Worm (Caenorhabditis elegans) whole organism, L1 larva: Measurements from ENCODE around the gene T07H8.11.

Experiments
- C04F5.9 ChIP-seq: sonication (generic microtip); optimal IDR thresholded peaks from 2 replicates; lab custom pipeline; 2016; ENCODE audit warnings: missing genetic modification characterization, missing compliant biosample characterization
- F16B12.6 ChIP-seq: fragments of 150-350 bp; optimal IDR thresholded peaks from 2 replicates; lab custom pipeline; 2014; ENCODE audit warnings: missing biosample characterization, missing genetic modification characterization
- Y116A8C.19 ChIP-seq: sonication (generic microtip); optimal IDR thresholded peaks from 2 replicates; lab custom pipeline; 2016; ENCODE audit warnings: missing compliant biosample characterization, missing genetic modification characterization, borderline replicate concordance
- aly-2 ChIP-seq: fragments of 150-350 bp; optimal IDR thresholded peaks from 2 replicates; lab custom pipeline; 2014; ENCODE audit warnings: missing biosample characterization, missing genetic modification characterization
- ama-1 ChIP-seq: fragments of 150-350 bp; optimal IDR thresholded peaks from 2 replicates; lab custom pipeline; 2014
- blmp-1 ChIP-seq: fragments of 150-350 bp; optimal IDR thresholded peaks from 2 replicates; lab custom pipeline; 2014; ENCODE audit warnings: missing biosample characterization, missing genetic modification characterization
- ceh-63 ChIP-seq: fragments of 200-800 bp; sonication (Bioruptor generic); optimal IDR thresholded peaks from 2 replicates; lab custom pipeline; 2018; ENCODE audit warnings: mild to moderate bottlenecking, missing genetic modification characterization, missing compliant biosample characterization
- ceh-82 ChIP-seq, 3 experiments: fragments of 150-350 bp in 1 of 3; sonication (generic microtip) in 2 of 3; optimal IDR thresholded peaks; 2 replicates each; lab custom pipeline; 2014 to 2017; ENCODE audit warnings: missing biosample characterization in 3 of 3, missing genetic modification characterization in 3 of 3
- ceh-88 ChIP-seq: fragments of 200-800 bp; sonication (Bioruptor generic); IDR thresholded peaks from 2 replicates; pipeline ENCODE4 v1.3.6; 2022; ENCODE audit warnings: missing genetic modification characterization, missing compliant biosample characterization
- efl-1 ChIP-seq, 4 experiments: fragments of 150-350 bp; optimal IDR thresholded peaks in 3 of 4; peaks in 1 of 4; 1 replicate in 1 of 4; 2 replicates in 3 of 4; lab custom pipeline; 2014; ENCODE audit warnings: missing biosample characterization in 2 of 4, missing genetic modification characterization in 2 of 4, missing genetic modification reagents in 2 of 4
- efl-3 ChIP-seq: fragments of 200-800 bp; sonication (Bioruptor generic); optimal IDR thresholded peaks from 2 replicates; lab custom pipeline; 2018; ENCODE audit warnings: mild to moderate bottlenecking, missing genetic modification characterization, missing compliant biosample characterization
- egl-13 ChIP-seq: sonication (generic microtip); optimal IDR thresholded peaks from 2 replicates; lab custom pipeline; 2016; ENCODE audit warnings: missing genotype, missing genetic modification reagents, missing genetic modification characterization, missing compliant biosample characterization
- egl-27 ChIP-seq, 2 experiments: fragments of 150-350 bp in 1 of 2; sonication (generic microtip); optimal IDR thresholded peaks; 3 replicates each; lab custom pipeline; 2017 to 2018; ENCODE audit warnings: missing biosample characterization in 2 of 2, missing genetic modification characterization in 2 of 2, missing genetic modification reagents in 2 of 2
- elt-3 ChIP-seq, 6 experiments: fragments of 150-350 bp in 1 of 6; sonication (generic microtip); optimal IDR thresholded peaks; 2 replicates each; lab custom pipeline; 2017 to 2018; ENCODE audit warnings: missing biosample characterization in 6 of 6, missing genetic modification characterization in 6 of 6, inconsistent platforms in 1 of 6
- fkh-4 ChIP-seq: sonication (generic microtip); optimal IDR thresholded peaks from 2 replicates; lab custom pipeline; 2016; ENCODE audit warnings: missing compliant biosample characterization, missing genetic modification characterization, borderline replicate concordance
- fkh-8 ChIP-seq: sonication (generic microtip); optimal IDR thresholded peaks from 2 replicates; lab custom pipeline; 2016; ENCODE audit warnings: mild to moderate bottlenecking, missing genetic modification characterization, missing compliant biosample characterization
- fos-1 ChIP-seq: fragments of 150-350 bp; optimal IDR thresholded peaks from 2 replicates; lab custom pipeline; 2014; ENCODE audit warnings: missing biosample characterization, missing genetic modification characterization
- grh-1 ChIP-seq: fragments of 200-800 bp; sonication (Bioruptor generic); IDR thresholded peaks from 2 replicates; pipeline ENCODE4 v1.3.6; 2022; ENCODE audit warnings: missing genetic modification reagents, missing genetic modification characterization, missing compliant biosample characterization
- hlh-4 ChIP-seq: sonication (generic microtip); optimal IDR thresholded peaks from 2 replicates; lab custom pipeline; 2016; ENCODE audit warnings: mild to moderate bottlenecking, missing genetic modification characterization, missing compliant biosample characterization
- hpl-2 ChIP-seq: fragments of 150-350 bp; optimal IDR thresholded peaks from 2 replicates; lab custom pipeline; 2014; ENCODE audit warnings: missing biosample characterization, missing genetic modification reagents, missing genetic modification characterization
- irx-1 ChIP-seq: sonication (generic microtip); optimal IDR thresholded peaks from 2 replicates; lab custom pipeline; 2016; ENCODE audit warnings: missing genetic modification characterization, missing compliant biosample characterization
- isw-1 ChIP-seq: fragments of 200-800 bp; sonication (Bioruptor generic); IDR thresholded peaks from 2 replicates; pipeline ENCODE4 v1.3.6; 2022; ENCODE audit warnings: missing genetic modification characterization, missing compliant biosample characterization
- jun-1 ChIP-seq: fragments of 150-350 bp; optimal IDR thresholded peaks from 2 replicates; lab custom pipeline; 2014; ENCODE audit warnings: missing biosample characterization, missing genetic modification reagents, missing genetic modification characterization
- lin-14 ChIP-seq: fragments of 200-800 bp; sonication (Bioruptor generic); optimal IDR thresholded peaks from 2 replicates; lab custom pipeline; 2018; ENCODE audit warnings: mild to moderate bottlenecking, missing genetic modification characterization, moderate library complexity, missing compliant biosample characterization
- lin-35 ChIP-seq, 2 experiments: fragments of 150-350 bp; optimal IDR thresholded peaks; 2 replicates each; lab custom pipeline; 2014; ENCODE audit warnings: missing biosample characterization in 2 of 2, missing genetic modification characterization in 2 of 2, missing genetic modification reagents in 2 of 2
- lin-39 ChIP-seq: fragments of 150-350 bp; optimal IDR thresholded peaks from 2 replicates; lab custom pipeline; 2014; ENCODE audit warnings: missing biosample characterization, missing genetic modification reagents, missing genetic modification characterization
- lsy-2 ChIP-seq, 2 experiments: fragments of 150-350 bp; optimal IDR thresholded peaks; 2 replicates each; lab custom pipeline; 2014; ENCODE audit warnings: missing biosample characterization in 2 of 2, missing genetic modification characterization in 2 of 2
- mef-2 ChIP-seq: fragments of 150-350 bp; optimal IDR thresholded peaks from 2 replicates; lab custom pipeline; 2014; ENCODE audit warnings: missing biosample characterization, missing genetic modification characterization
- mep-1 ChIP-seq: fragments of 150-350 bp; optimal IDR thresholded peaks from 2 replicates; lab custom pipeline; 2014; ENCODE audit warnings: missing biosample characterization, missing genetic modification characterization
- nhr-11 ChIP-seq: fragments of 150-350 bp; optimal IDR thresholded peaks from 2 replicates; lab custom pipeline; 2014; ENCODE audit warnings: missing biosample characterization, missing genetic modification characterization
- nhr-12 ChIP-seq: sonication (generic microtip); optimal IDR thresholded peaks from 2 replicates; lab custom pipeline; 2017; ENCODE audit warnings: missing biosample characterization, missing genetic modification characterization
- nhr-19 ChIP-seq: fragments of 200-800 bp; sonication (Bioruptor generic); conservative IDR thresholded peaks from 2 replicates; pipeline ENCODE4 v1.3.6; 2022; ENCODE audit warnings: missing genetic modification characterization, missing compliant biosample characterization
- nhr-20 ChIP-seq: sonication (generic microtip); optimal IDR thresholded peaks from 2 replicates; lab custom pipeline; 2016; ENCODE audit warnings: mild to moderate bottlenecking, missing genetic modification characterization, missing compliant biosample characterization
- nhr-237 ChIP-seq: fragments of 150-350 bp; optimal IDR thresholded peaks from 2 replicates; lab custom pipeline; 2014; ENCODE audit warnings: missing biosample characterization, missing genetic modification characterization
- nhr-28 ChIP-seq: fragments of 150-350 bp; optimal IDR thresholded peaks from 2 replicates; lab custom pipeline; 2014; ENCODE audit warnings: missing biosample characterization, missing genetic modification characterization
- nhr-47 ChIP-seq: sonication (generic microtip); optimal IDR thresholded peaks from 2 replicates; lab custom pipeline; 2016; ENCODE audit warnings: mild to moderate bottlenecking, missing genetic modification characterization, moderate library complexity, missing compliant biosample characterization
- nhr-71 ChIP-seq: sonication (generic microtip); optimal IDR thresholded peaks from 2 replicates; lab custom pipeline; 2016; ENCODE audit warnings: mild to moderate bottlenecking, missing genetic modification characterization, moderate library complexity, missing compliant biosample characterization
- nhr-84 ChIP-seq: sonication (generic microtip); optimal IDR thresholded peaks from 2 replicates; lab custom pipeline; 2017; ENCODE audit warnings: missing biosample characterization, missing genetic modification characterization
- nhr-85 ChIP-seq: sonication (generic microtip); peaks from one replicate; lab custom pipeline; 2016; ENCODE audit warnings: missing genetic modification characterization, inconsistent platforms, missing compliant biosample characterization
- rnt-1 ChIP-seq: sonication (generic microtip); optimal IDR thresholded peaks from 2 replicates; lab custom pipeline; 2016; ENCODE audit warnings: mild to moderate bottlenecking, missing genetic modification characterization, moderate library complexity, missing compliant biosample characterization
- skn-1 ChIP-seq: fragments of 150-350 bp; optimal IDR thresholded peaks from 2 replicates; lab custom pipeline; 2014; ENCODE audit warnings: missing biosample characterization, missing genetic modification characterization
- snu-23 ChIP-seq: sonication (generic microtip); optimal IDR thresholded peaks from 2 replicates; lab custom pipeline; 2016; ENCODE audit warnings: missing genetic modification characterization, missing compliant biosample characterization
- sox-4 ChIP-seq: sonication (generic microtip); optimal IDR thresholded peaks from 2 replicates; lab custom pipeline; 2016; ENCODE audit warnings: missing genetic modification characterization, missing compliant biosample characterization
- sptf-1 ChIP-seq: fragments of 150-350 bp; optimal IDR thresholded peaks from 2 replicates; lab custom pipeline; 2014; ENCODE audit warnings: missing biosample characterization, missing genetic modification characterization
- sup-37 ChIP-seq: fragments of 200-800 bp; sonication (Bioruptor generic); optimal IDR thresholded peaks from 2 replicates; lab custom pipeline; 2018; ENCODE audit warnings: mild to moderate bottlenecking, missing genetic modification characterization, missing compliant biosample characterization
- swsn-7 ChIP-seq: sonication (generic microtip); optimal IDR thresholded peaks from 2 replicates; lab custom pipeline; 2016; ENCODE audit warnings: missing genetic modification characterization, missing compliant biosample characterization
- unc-130 ChIP-seq: fragments of 150-350 bp; optimal IDR thresholded peaks from 2 replicates; lab custom pipeline; 2017; ENCODE audit warnings: missing biosample characterization, missing genetic modification characterization, inconsistent platforms
- unc-30 ChIP-seq: sonication (generic microtip); optimal IDR thresholded peaks from 2 replicates; lab custom pipeline; 2017; ENCODE audit warnings: missing biosample characterization, missing genetic modification characterization
- unc-62 ChIP-seq: fragments of 150-350 bp; optimal IDR thresholded peaks from 2 replicates; lab custom pipeline; 2014; ENCODE audit warnings: missing biosample characterization, missing genetic modification reagents, missing genetic modification characterization
- unc-86 ChIP-seq: sonication (generic microtip); optimal IDR thresholded peaks from 2 replicates; lab custom pipeline; 2016; ENCODE audit warnings: missing genetic modification characterization, missing compliant biosample characterization
- zag-1 ChIP-seq: fragments of 150-350 bp; optimal IDR thresholded peaks from 2 replicates; lab custom pipeline; 2014; ENCODE audit warnings: missing biosample characterization, missing genetic modification characterization

Gene T07H8.11

ce11 chrV:6997041-6997552, 45.9 kb upstream of the T07H8.11 start, which contains the start of gene nhr-107:
Gene nhr-107, minus strand, starts transcription at chrV:6997091.
- TF ChIP-seq efl-1 (optimal IDR thresholded peaks at IDR 0.05; lab: Kevin White, UChicago) (no peak), efl-1 (GFP tag; optimal IDR thresholded peaks at IDR 0.05 in 1 of 2; lab: Kevin White, UChicago) (peak in 1 of 2 experiments; percentile 37), mef-2 (no peak)
- TF ChIP-seq, all 84 proteins: peak for 1

ce11 chrV:6993999-6994398, 42.8 kb upstream of the T07H8.11 start:
- TF ChIP-seq C04F5.9 (no peak), ceh-88 (no peak), efl-1 (optimal IDR thresholded peaks at IDR 0.05; lab: Kevin White, UChicago) (no peak), efl-1 (GFP tag; optimal IDR thresholded peaks at IDR 0.05 in 1 of 2; lab: Kevin White, UChicago) (peak in 1 of 2 experiments; percentile 76), fkh-8 (tag; lab: Kevin White, UChicago) (peak; percentile 90), nhr-84 (tag; lab: Kevin White, UChicago) (no peak), blmp-1 (peak; percentile 76), lsy-2 (tag; optimal IDR thresholded peaks at IDR 0.05; lab: Kevin White, UChicago) (peak; percentile 22 to 24), sup-37 (GFP tag; lab: Kevin White, UChicago) (no peak), swsn-7 (tag; lab: Kevin White, UChicago) (peak; percentile 2), aly-2 (tag; lab: Kevin White, UChicago) (no peak), sox-4 (tag; lab: Kevin White, UChicago) (no peak), isw-1 (GFP tag; lab: Robert Waterston, UW) (no peak), F16B12.6 (tag; lab: Kevin White, UChicago) (no peak), lin-35 (GFP tag; optimal IDR thresholded peaks at IDR 0.05; lab: Kevin White, UChicago) (peak in 1 of 2 experiments; percentile 74), fos-1 (tag; lab: Kevin White, UChicago) (no peak), nhr-47 (peak; percentile 61), fkh-4 (no peak), nhr-12 (tag; lab: Kevin White, UChicago) (no peak), skn-1 (tag; lab: Kevin White, UChicago) (no peak), Y116A8C.19 (tag; lab: Kevin White, UChicago) (no peak), lin-39 (tag; lab: Kevin White, UChicago) (no peak), nhr-71 (tag; lab: Kevin White, UChicago) (peak; percentile 85), elt-3 (tag; optimal IDR thresholded peaks at IDR 0.05; lab: Kevin White, UChicago) (peak; percentile 53 to 97 (median 94)), unc-86 (tag; lab: Kevin White, UChicago) (no peak), egl-13 (tag; lab: Kevin White, UChicago) (no peak), nhr-237 (tag; lab: Kevin White, UChicago) (peak; percentile 37), ama-1 (no peak), nhr-20 (tag; lab: Kevin White, UChicago) (peak; percentile 93), efl-3 (no peak), nhr-19 (peak; percentile 72), grh-1 (GFP tag; lab: Robert Waterston, UW) (0 out of 2 replicates have a peak, but pooled peaks have one; percentile 30), nhr-11 (tag; lab: Kevin White, UChicago) (no peak), snu-23 (GFP tag; lab: Kevin White, UChicago) (peak; percentile 71), hpl-2 (GFP tag; lab: Kevin White, UChicago) (peak; percentile 30), ceh-63 (no peak), unc-30 (no peak), egl-27 (tag; optimal IDR thresholded peaks at IDR 0.05; lab: Kevin White, UChicago) (no peak), hlh-4 (tag; lab: Kevin White, UChicago) (no peak), jun-1 (tag; lab: Kevin White, UChicago) (peak; percentile 25), sptf-1 (tag; lab: Kevin White, UChicago) (no peak), mep-1 (tag; lab: Kevin White, UChicago) (no peak), ceh-82 (tag; optimal IDR thresholded peaks at IDR 0.05; lab: Kevin White, UChicago) (no peak), nhr-28 (tag; lab: Kevin White, UChicago) (no peak), nhr-85 (peak; percentile 98), lin-14 (GFP tag; lab: Kevin White, UChicago) (peak; percentile 81), unc-130 (peak; percentile 14), irx-1 (tag; lab: Kevin White, UChicago) (peak; percentile 29), unc-62 (GFP tag; lab: Kevin White, UChicago) (no peak), zag-1 (no peak), rnt-1 (tag; lab: Kevin White, UChicago) (no peak)
